Worm (Caenorhabditis elegans) whole organism, L4/young adult: ENCODE data around the gene sphk-1.

ENCODE experiments used
- W03F9.2 ChIP-seq: fragments of 150-350 bp; optimal IDR thresholded peaks from 2 replicates; lab custom pipeline; 2014; ENCODE audit warnings: missing biosample characterization, missing genetic modification characterization
- dao-5 ChIP-seq: sonication (generic microtip); optimal IDR thresholded peaks from 2 replicates; lab custom pipeline; 2016; ENCODE audit warnings: missing genotype, missing genetic modification characterization, moderate library complexity, missing compliant biosample characterization
- him-1 ChIP-seq: sonication (generic microtip); optimal IDR thresholded peaks from 2 replicates; lab custom pipeline; 2016; ENCODE audit warnings: missing genotype, missing genetic modification reagents, missing genetic modification characterization, missing compliant biosample characterization

The sphk-1 gene

DNA sequence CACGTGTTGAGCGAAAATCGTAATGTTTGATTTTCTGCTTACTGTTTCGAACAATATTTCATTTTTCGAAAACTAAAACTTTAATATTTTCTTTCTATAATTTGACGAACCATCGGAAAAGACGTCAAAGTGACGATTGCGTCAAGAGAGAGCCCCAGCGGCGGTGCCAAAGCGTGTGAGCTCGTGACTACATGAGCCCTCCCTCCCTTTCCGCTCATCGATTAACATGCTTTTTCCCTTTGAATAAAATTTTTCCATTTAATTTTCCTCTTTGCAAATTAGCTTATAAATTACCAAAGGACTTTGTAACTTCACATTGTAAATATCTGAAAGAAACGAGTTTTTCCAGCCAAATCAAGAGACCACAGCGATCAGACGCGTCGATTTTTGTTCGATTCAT lies 41.5 kb upstream of the sphk-1 start:
- TF ChIP-seq dao-5 (tag; lab: Kevin White, UChicago) (no peak), W03F9.2 (tag; lab: Kevin White, UChicago) (no peak), him-1 (no peak)

DNA sequence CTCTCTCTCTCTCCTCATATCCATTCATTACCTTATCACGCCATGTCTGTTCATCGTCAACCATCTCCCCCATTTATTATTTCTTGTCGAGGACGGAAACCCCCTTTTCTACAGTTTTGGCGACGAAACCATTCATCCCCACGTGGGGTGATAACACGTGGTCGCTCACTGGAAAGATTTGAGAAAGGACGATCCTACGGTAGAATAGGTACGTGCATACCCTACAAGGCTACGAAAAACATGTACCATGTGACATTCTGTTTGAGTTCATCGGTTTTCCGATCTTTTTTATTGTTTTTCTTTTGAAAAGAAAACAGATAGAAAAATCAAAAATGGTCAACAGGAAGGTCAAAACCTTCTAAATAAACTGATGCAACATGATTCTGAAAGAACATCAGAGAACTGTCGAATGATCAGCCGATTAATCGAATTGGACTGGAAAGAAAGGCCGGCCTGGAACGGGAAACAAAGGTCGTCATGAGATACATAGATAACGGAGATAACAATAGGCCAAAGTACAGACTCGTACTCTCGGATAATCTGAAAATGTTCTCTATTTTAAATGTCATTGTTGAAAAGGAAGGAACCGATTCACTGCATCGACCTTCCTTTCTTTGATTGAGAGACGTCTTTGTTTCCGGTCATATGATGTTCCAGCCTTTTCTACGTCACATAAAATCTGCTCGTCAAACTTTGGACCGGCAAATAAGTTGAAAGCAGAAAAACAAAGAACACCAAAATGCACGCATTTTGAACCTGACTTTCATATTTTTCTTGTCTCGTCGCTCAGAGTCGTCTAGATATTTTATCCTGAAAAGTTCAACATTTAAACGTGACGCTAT lies 40.8 kb upstream of the sphk-1 start:
- TF ChIP-seq W03F9.2 (tag; lab: Kevin White, UChicago) = no peak
- no peak for TF ChIP-seq dao-5 (tag; lab: Kevin White, UChicago)
- no peak for TF ChIP-seq him-1

DNA sequence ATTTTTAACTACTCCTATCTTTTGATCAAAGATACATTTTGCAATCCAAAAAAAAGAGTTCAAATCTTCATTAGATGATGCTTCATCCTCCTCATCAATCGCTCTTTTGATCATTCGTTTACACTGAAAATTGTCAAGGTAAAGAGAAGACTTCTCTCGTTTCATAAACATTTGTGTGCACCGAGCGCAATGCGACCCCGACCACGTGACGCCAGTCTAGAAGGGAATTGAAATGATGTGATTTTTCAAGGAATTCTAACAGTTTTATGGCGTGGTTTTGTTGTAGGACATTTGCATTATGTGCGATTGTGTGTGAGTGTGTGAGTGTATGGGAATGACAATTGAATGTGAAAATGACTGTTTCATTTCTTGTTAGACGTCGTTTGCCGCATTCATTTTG lies 39.8 kb upstream of the sphk-1 start:
- TF ChIP-seq dao-5 (tag; lab: Kevin White, UChicago) = no peak
- TF ChIP-seq W03F9.2 (tag; lab: Kevin White, UChicago) = no peak
- no peak for TF ChIP-seq him-1

DNA sequence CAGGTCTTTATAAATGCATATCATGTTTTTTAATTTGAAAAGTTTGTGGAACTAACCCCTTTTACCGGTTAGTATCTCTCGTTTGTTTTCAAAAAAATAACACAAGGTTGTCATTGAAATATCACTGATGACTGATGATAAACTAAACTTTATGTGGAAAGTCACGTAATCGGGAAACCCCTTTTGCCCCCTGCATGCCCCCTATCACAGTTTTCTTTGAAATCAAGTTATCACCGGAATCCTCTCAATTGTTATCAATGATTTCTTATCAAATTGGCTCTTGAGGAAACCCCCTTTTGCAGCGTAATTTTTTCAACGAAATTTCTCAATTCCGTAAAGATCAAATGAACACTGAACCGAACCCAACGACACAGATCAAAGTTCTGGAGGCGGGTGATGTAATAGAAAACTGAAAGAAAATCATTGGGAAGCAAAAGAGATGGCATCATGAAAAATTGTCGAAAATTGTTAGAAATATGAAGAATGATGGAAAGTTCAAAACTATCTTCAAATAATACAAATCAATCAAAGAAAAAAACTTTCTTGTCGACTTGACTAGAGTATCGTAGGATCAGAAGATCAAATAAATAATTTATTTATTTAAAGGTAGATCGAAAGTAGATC lies 39.0 kb upstream of the sphk-1 start:
- TF ChIP-seq him-1 = no peak
- no peak for TF ChIP-seq W03F9.2 (tag; lab: Kevin White, UChicago)
- TF ChIP-seq dao-5 (tag; lab: Kevin White, UChicago) = no peak

DNA sequence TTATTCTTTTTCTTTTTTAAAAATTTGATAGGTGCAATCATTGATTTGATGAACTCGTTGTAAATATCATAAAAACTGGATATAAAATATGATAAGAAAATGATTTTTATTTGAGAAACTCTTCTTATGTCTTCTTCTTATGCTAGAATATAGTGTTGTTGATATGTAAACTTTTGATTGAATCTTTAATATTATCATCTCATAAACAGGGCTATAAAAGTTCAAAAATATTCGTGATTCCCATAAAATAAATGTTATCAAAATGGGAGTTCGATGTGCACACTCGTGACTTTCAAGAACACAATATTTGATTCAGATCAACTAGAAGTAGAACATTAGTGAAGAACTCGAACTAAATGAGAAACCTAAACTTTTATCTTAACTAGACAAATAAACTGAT lies 37.5 kb upstream of the sphk-1 start:
- TF ChIP-seq dao-5 (tag; lab: Kevin White, UChicago) = no peak
- TF ChIP-seq him-1 = no peak
- TF ChIP-seq W03F9.2 (tag; lab: Kevin White, UChicago) = no peak

DNA sequence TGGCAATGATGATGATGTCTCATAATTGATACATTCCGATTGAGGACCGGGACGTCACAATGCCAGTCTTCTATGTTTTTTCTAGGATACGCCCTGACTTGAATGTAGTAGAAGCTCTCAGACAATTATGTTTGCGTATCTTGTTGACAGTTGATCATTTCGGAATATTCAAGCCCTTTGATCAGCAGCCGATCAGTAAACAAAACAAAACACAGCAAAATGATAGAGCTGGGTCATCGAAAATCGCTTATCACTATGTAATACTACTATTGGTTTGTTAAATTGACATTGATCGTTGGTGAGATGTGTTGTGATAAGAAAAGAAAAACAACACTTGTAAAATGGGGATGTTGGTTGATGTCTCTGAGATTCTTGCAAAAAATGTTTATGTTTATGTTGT lies 36.8 kb upstream of the sphk-1 start:
- TF ChIP-seq W03F9.2 (tag; lab: Kevin White, UChicago) = no peak
- no peak for TF ChIP-seq him-1
- TF ChIP-seq dao-5 (tag; lab: Kevin White, UChicago) = no peak

DNA sequence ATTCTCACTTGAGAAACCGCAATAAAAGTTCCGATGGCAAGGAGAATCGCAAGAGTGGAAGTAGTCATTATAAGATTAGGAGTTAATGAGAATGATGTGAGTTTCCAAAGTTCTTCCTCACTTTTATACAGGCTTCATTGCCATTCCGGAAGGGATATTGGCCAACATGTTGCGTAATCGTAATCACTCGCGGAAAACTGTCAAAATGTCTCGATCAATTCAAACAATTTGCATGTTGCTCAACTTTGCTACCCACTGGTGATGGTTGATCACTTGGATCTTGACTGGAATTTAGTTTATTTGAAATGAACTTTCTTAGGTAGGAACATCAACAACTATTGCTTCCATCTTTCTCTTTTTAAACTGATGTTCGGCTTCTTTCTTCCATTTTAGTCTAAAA lies 36.0 kb upstream of the sphk-1 start, which contains the start of gene idpb-4:
Gene idpb-4, minus strand, starts transcription at position 101 of the 400 bp plus-strand sequence.
- TF ChIP-seq him-1 = no peak
- TF ChIP-seq dao-5 (tag; lab: Kevin White, UChicago) = no peak
- TF ChIP-seq W03F9.2 (tag; lab: Kevin White, UChicago) = no peak

DNA sequence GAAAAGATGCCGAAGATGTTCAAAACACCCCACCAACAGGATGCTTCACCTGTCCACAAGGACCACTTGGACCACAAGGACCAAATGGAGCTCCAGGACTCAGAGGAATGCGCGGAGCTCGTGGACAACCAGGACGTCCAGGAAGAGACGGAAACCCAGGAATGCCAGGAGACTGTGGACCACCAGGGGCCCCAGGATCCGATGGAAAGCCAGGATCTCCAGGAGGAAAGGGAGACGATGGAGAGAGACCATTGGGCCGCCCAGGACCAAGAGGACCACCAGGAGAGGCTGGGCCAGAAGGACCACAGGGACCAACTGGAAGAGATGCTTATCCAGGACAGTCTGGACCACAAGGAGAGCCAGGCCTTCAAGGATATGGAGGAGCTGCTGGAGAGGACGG lies 32.2 kb upstream of the sphk-1 start:
- no peak for TF ChIP-seq W03F9.2 (tag; lab: Kevin White, UChicago)
- TF ChIP-seq dao-5 (tag; lab: Kevin White, UChicago) = no peak
- TF ChIP-seq him-1 = no peak

DNA sequence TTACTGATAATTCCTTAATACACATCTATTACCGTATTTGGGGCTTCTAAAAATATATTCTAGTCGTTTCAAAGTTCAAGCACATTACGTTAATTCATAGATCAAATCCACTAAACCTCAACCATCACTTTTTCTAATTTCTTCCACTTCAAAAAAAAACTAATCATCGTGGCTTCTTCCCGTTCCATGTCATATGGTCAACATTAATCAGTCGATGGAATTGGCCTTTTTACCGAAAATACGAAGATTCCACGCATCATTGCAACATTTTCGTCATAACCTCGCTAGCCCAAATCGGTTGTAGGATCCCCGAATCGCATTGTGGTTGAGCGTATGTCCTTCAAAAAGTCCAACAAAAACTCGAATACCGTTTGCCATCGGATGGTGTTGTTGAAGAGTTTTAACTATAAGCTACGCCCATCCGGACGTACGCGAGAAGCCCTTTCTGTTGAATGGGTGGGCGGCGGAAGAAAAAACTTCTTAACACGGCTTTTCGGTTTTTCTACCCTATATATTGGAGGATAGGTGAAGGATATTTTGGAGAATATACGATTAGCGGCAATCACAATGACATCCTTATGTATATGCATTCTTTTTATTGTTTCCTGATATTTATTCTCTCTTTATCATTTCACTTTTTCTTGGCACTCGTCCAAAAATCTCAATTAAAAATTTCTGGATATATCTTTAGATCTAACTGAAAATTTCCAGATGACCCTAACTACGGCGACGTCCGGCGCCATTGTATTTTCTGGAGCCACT lies 31.1 kb upstream of the sphk-1 start, which contains the start of gene rol-6:
Gene rol-6, plus strand, starts transcription at position 712 of the 762 bp plus-strand sequence.
- TF ChIP-seq dao-5 (tag; lab: Kevin White, UChicago) = no peak
- no peak for TF ChIP-seq W03F9.2 (tag; lab: Kevin White, UChicago)
- TF ChIP-seq him-1 = no peak

DNA sequence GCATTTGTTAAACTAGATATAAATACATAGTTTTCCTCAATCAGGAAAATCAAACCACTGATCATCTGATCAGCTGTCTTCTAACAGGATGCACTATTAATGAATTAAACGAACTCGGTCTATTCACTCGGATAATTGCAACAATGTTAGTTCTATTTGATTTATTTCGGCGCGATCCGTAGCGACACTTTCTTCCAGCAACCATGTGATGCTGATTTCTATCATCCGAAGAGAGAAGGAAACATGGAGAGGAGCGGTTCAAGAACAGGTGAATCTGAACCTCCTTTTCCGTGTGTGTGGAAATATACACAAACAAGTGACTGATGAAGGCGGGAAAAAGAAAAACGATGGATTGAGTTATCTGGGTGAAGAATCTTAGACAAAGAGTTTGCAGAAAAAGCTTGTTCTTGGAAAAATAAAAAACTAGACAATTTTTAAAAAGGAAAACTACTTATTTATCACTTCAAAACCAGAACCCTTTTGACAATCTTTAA lies 30.3 kb upstream of the sphk-1 start:
- TF ChIP-seq dao-5 (tag; lab: Kevin White, UChicago) (no peak), W03F9.2 (tag; lab: Kevin White, UChicago) (no peak), him-1 (no peak)

DNA sequence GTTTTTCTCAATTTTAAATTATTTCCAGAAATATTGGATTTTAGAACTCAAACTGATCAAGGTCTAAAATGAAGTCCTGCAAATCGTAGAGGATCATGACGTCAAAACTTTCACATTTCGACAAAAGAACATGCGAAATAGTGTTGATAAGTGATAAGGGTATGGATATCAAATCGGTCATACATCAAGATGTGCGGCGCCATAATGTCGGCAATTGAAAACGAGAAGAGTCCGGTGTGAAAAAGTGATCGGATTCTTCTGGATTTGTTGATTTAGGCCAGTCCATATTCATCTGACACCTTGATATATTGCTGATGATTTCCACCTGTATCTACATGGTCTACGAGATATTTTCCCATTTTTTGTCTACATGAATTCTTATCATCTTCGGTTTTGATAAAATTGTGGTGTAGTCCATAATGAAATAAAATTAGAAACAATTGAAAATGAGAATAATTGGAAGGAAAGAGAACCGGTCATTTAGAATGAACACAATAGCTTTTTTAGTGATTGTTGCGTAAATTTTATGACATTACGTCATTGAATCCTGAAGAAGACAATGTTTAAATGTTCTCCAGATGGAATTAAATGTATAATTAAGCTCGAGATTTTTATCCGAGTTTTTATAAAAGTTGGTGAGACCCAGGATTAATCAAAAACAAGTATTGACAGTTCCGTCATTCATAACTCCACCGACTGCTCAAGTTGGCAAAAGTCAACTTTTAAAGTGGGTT lies 29.7 kb upstream of the sphk-1 start:
- TF ChIP-seq him-1 (no peak), dao-5 (tag; lab: Kevin White, UChicago) (no peak), W03F9.2 (tag; lab: Kevin White, UChicago) (no peak)

DNA sequence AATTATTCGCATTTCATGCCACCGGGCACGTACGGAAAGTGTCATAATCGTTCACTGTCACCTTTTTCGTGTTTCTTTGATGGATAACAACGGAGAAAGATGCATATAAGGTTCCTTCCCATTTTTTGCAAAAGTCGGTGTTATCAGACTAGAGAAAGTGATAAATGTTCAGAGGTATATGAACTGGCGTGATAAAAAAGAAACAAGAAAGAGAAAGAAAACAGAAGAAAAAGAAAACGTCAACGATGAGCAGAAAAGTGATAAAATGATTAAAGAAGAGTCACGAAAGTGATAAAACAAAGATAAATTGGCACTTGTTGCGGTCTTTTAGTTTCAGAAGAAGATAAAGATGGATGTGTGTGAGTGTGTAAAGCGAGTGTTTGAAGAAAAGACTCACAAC lies 28.8 kb upstream of the sphk-1 start:
- TF ChIP-seq dao-5 (tag; lab: Kevin White, UChicago) (no peak), W03F9.2 (tag; lab: Kevin White, UChicago) (no peak), him-1 (no peak)

DNA sequence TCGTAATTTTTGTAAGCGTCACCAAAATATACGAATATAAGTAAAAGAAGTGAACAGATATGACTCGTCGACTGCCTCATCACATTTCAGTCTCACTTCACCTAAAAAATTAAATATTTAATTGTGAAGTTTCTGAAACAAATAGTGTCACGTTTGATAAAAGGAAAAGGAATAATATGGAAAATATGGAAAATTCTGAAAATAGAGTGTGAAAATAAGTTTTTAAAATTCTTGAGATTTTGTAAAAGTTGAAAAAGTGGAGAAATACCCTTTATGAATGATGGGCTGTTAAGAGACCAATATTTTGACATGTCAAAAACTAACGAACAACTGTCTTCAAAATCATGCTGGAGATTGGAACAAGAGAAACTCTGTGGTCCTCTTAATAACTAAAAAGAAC lies 25.2 kb upstream of the sphk-1 start, which contains the start of gene T01B7.9:
Gene T01B7.9, minus strand, starts transcription at position 101 of the 400 bp plus-strand sequence.
- TF ChIP-seq him-1 (no peak), dao-5 (tag; lab: Kevin White, UChicago) (no peak), W03F9.2 (tag; lab: Kevin White, UChicago) (no peak)
